Fruit fly (Drosophila melanogaster) Kc167 (cell line): ENCODE data around the gene Fit1.

Experiments used
- h ChIP-seq: fragments of >200 bp; optimal IDR thresholded peaks from 3 replicates; lab custom pipeline; 2018; ENCODE audit warnings: missing external identifiers
- insv ChIP-seq: fragments of >200 bp; optimal IDR thresholded peaks from 3 replicates; lab custom pipeline; 2018; ENCODE audit warnings: missing external identifiers
- psq ChIP-seq: fragments of >200 bp; optimal IDR thresholded peaks from 2 replicates; lab custom pipeline; 2017; ENCODE audit warnings: missing external identifiers
- ttk ChIP-seq: sonication (Bioruptor generic); optimal IDR thresholded peaks from 2 replicates; lab custom pipeline; 2017; ENCODE audit warnings: missing external identifiers

DNA sequence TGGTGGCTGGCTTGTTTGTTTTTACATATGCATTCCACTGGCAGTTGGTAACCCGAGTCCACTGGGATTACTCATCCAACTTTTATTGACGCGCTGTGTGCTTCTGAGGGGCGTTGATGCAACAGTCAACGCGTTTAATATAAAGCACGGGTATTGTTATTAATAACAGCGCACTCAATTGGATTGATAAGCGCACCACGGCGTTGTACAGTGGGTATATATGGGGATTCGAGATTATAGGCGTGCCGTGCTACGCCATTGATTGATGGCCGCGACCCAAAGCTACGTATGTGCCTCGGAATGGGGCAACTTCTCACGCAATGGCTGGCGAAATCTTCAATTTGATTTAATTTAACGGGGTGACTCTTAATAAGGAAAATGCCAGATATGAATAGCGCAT, 3.8 kb downstream of the Fit1 start:
- TF ChIP-seq ttk (lab: Kevin White, UChicago), result no peak
- TF ChIP-seq psq (lab: Kevin White, UChicago), result no peak
- no peak for TF ChIP-seq h
- TF ChIP-seq insv (lab: Kevin White, UChicago), result no peak
